Worm (Caenorhabditis elegans) whole organism, midembryonic: ENCODE results near the gene nhr-96.

Experiments used
- T22C8.4 ChIP-seq: fragments of 200-800 bp; sonication (Bioruptor generic); IDR thresholded peaks from 2 replicates; pipeline ENCODE4 v1.3.6; 2022; ENCODE audit warnings: missing genetic modification characterization, missing compliant biosample characterization
- flt-1 ChIP-seq: fragments of 200-800 bp; sonication (Bioruptor generic); IDR thresholded peaks from 2 replicates; pipeline ENCODE4 v1.3.6; 2022; ENCODE audit warnings: missing genetic modification characterization, missing compliant biosample characterization
- klf-2 ChIP-seq: fragments of 200-800 bp; sonication (Bioruptor generic); conservative IDR thresholded peaks from 2 replicates; pipeline ENCODE4 v1.3.6; 2022; ENCODE audit warnings: missing genetic modification reagents, missing genetic modification characterization, missing compliant biosample characterization
- med-1 ChIP-seq: sonication (generic microtip); optimal IDR thresholded peaks from 2 replicates; lab custom pipeline; 2017; ENCODE audit warnings: missing genetic modification characterization, mild to moderate bottlenecking, missing compliant biosample characterization, antibody characterized with exemption, missing genetic modification reagents; ENCODE audit not compliant: insufficient read depth
- ref-1 ChIP-seq: fragments of 200-800 bp; sonication (Bioruptor generic); conservative IDR thresholded peaks from 2 replicates; pipeline ENCODE4 v1.3.6; 2022; ENCODE audit warnings: missing genetic modification reagents, missing genetic modification characterization, missing compliant biosample characterization
- ztf-29 ChIP-seq: fragments of 200-800 bp; sonication (Bioruptor generic); IDR thresholded peaks from 2 replicates; pipeline ENCODE4 v1.3.6; 2022; ENCODE audit warnings: missing genetic modification reagents, missing genetic modification characterization, missing compliant biosample characterization

DNA sequence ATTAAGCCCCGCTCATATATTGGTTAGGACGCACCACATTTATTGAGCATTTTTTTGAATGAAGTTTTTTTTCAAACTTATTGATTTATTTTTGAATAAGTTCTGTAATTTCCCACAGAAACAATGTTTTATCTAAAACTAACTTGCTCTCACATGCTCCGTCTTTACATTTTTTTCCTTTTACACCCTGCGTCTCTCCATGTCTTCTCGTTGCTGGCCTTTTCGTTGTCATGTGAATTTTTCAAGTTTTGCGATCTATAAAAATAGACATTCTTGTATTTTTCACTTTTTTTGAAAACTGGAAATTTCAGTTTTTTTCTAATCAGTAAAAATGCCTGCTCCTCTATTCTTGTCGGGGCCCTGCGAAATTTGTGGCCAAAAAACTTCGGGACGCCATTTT lies 2.4 kb upstream of the nhr-96 start, which contains the start of gene nhr-134:
- no peak for TF ChIP-seq T22C8.4 (GFP tag; lab: Robert Waterston, UW)
- no peak for TF ChIP-seq klf-2 (GFP tag; lab: Robert Waterston, UW)
- no peak for TF ChIP-seq ref-1 (GFP tag; lab: Robert Waterston, UW)
- TF ChIP-seq flt-1 (GFP tag; lab: Robert Waterston, UW): no peak
- no peak for TF ChIP-seq med-1 (GFP tag; lab: Kevin White, UChicago)
- TF ChIP-seq ztf-29 (GFP tag; lab: Robert Waterston, UW): no peak
